Fruit fly (Drosophila melanogaster) whole organism, embryonic: ENCODE results near the gene Wwox.

ENCODE experiments used
- Antp ChIP-seq: fragments of 200-800 bp; sonication (Bioruptor generic); optimal IDR thresholded peaks from 3 replicates; lab custom pipeline; 2016; ENCODE audit warnings: missing biosample characterization, missing genetic modification characterization
- Atf-2 ChIP-seq: fragments of 200-800 bp; sonication (Bioruptor generic); optimal IDR thresholded peaks from 2 replicates; lab custom pipeline; 2016; ENCODE audit warnings: missing biosample characterization, missing genetic modification characterization
- BEAF-32 ChIP-seq: fragments of 200-800 bp; sonication (Bioruptor generic); optimal IDR thresholded peaks from 3 replicates; lab custom pipeline; 2017; ENCODE audit warnings: missing biosample characterization, missing genetic modification characterization, mild to moderate bottlenecking, moderate library complexity, missing genetic modification reagents
- CG1024 ChIP-seq: fragments of 200-800 bp; sonication (Bioruptor generic); IDR thresholded peaks from 2 replicates; pipeline ENCODE4 v1.3.6; 2022; ENCODE audit warnings: missing biosample characterization, missing genetic modification characterization
- CG10274 ChIP-seq: fragments of 200-800 bp; sonication (Bioruptor generic); optimal IDR thresholded peaks from 3 replicates; lab custom pipeline; 2017; ENCODE audit warnings: missing biosample characterization, mild to moderate bottlenecking, missing genetic modification characterization
- CG11247 ChIP-seq: fragments of 200-800 bp; sonication (Bioruptor generic); IDR thresholded peaks from 2 replicates; pipeline ENCODE4 v1.3.6; 2022; ENCODE audit warnings: missing biosample characterization, missing genetic modification characterization
- CG12071 ChIP-seq: fragments of 200-800 bp; sonication (Bioruptor generic); optimal IDR thresholded peaks from 3 replicates; lab custom pipeline; 2018; ENCODE audit warnings: missing biosample characterization, mild to moderate bottlenecking, missing genetic modification characterization
- CG12299 ChIP-seq: fragments of 200-800 bp; sonication (Bioruptor generic); optimal IDR thresholded peaks from 2 replicates; lab custom pipeline; 2018; ENCODE audit warnings: missing biosample characterization, mild to moderate bottlenecking, missing genetic modification characterization
- CG1529 ChIP-seq: fragments of 200-800 bp; sonication (Bioruptor generic); optimal IDR thresholded peaks from 3 replicates; lab custom pipeline; 2018; ENCODE audit warnings: missing biosample characterization, missing genetic modification characterization
- CG1602 ChIP-seq: fragments of 200-800 bp; sonication (Bioruptor generic); optimal IDR thresholded peaks from 3 replicates; lab custom pipeline; 2016; ENCODE audit warnings: missing biosample characterization, missing genetic modification characterization
- CG1792 ChIP-seq: fragments of 200-800 bp; sonication (Bioruptor generic); optimal IDR thresholded peaks from 2 replicates; lab custom pipeline; 2016; ENCODE audit warnings: missing biosample characterization, missing genetic modification characterization
- CG2129 ChIP-seq: fragments of 200-800 bp; sonication (Bioruptor generic); IDR thresholded peaks from 2 replicates; pipeline ENCODE4 v1.3.6; 2022; ENCODE audit warnings: missing biosample characterization, missing genetic modification characterization; ENCODE audit not compliant: partially characterized antibody
- CG33213 ChIP-seq: fragments of 200-800 bp; sonication (Bioruptor generic); optimal IDR thresholded peaks from 3 replicates; lab custom pipeline; 2016; ENCODE audit warnings: missing biosample characterization, missing genetic modification characterization
- CG43689 ChIP-seq: fragments of 200-800 bp; sonication (Bioruptor generic); IDR thresholded peaks from 2 replicates; pipeline ENCODE4 v1.3.6; 2022; ENCODE audit warnings: missing biosample characterization, missing genetic modification characterization
- CG4424 ChIP-seq: fragments of 200-800 bp; sonication (Bioruptor generic); optimal IDR thresholded peaks from 3 replicates; lab custom pipeline; 2016; ENCODE audit warnings: missing biosample characterization, missing genetic modification characterization
- CG6854 ChIP-seq: fragments of 200-800 bp; sonication (Bioruptor generic); optimal IDR thresholded peaks from 3 replicates; lab custom pipeline; 2017; ENCODE audit warnings: missing biosample characterization, mild to moderate bottlenecking, missing genetic modification characterization
- CG7271 ChIP-seq: fragments of 200-800 bp; sonication (Bioruptor generic); optimal IDR thresholded peaks from 2 replicates; lab custom pipeline; 2018; ENCODE audit warnings: missing biosample characterization, mild to moderate bottlenecking, missing genetic modification characterization, moderate library complexity
- CG7839 ChIP-seq: fragments of 200-800 bp; sonication (Bioruptor generic); optimal IDR thresholded peaks from 3 replicates; lab custom pipeline; 2018; ENCODE audit warnings: missing biosample characterization, mild to moderate bottlenecking, missing genetic modification characterization, moderate library complexity
- CG8281 ChIP-seq: fragments of 200-800 bp; sonication (Bioruptor generic); optimal IDR thresholded peaks from 2 replicates; lab custom pipeline; 2018; ENCODE audit warnings: missing biosample characterization, mild to moderate bottlenecking, missing genetic modification characterization, moderate library complexity
- CHES-1-like ChIP-seq: fragments of 200-800 bp; sonication (Bioruptor generic); optimal IDR thresholded peaks from 2 replicates; lab custom pipeline; 2016; ENCODE audit warnings: missing biosample characterization, missing genetic modification characterization
- Dad ChIP-seq: fragments of 200-800 bp; sonication (Bioruptor generic); optimal IDR thresholded peaks from 3 replicates; lab custom pipeline; 2016; ENCODE audit warnings: missing biosample characterization, missing genetic modification characterization
- Dek ChIP-seq: fragments of 200-800 bp; sonication (Bioruptor generic); optimal IDR thresholded peaks from 3 replicates; lab custom pipeline; 2019; ENCODE audit warnings: missing biosample characterization, mild to moderate bottlenecking, missing genetic modification characterization, moderate library complexity
- H15 ChIP-seq: fragments of 200-800 bp; sonication (Bioruptor generic); IDR thresholded peaks from 3 replicates; pipeline ENCODE4 v1.3.6; 2022; ENCODE audit warnings: missing biosample characterization, missing genetic modification characterization
- Hey ChIP-seq: fragments of 200-800 bp; sonication (Bioruptor generic); optimal IDR thresholded peaks from 3 replicates; lab custom pipeline; 2018; ENCODE audit warnings: missing biosample characterization, mild to moderate bottlenecking, missing genetic modification characterization
- Hmr ChIP-seq: fragments of 200-800 bp; sonication (Bioruptor generic); optimal IDR thresholded peaks from 3 replicates; lab custom pipeline; 2017; ENCODE audit warnings: mild to moderate bottlenecking, missing biosample characterization, missing genetic modification reagents, missing genetic modification characterization
- Hr3 ChIP-seq: fragments of 200-800 bp; sonication (Bioruptor generic); optimal IDR thresholded peaks from 3 replicates; lab custom pipeline; 2016; ENCODE audit warnings: missing biosample characterization, missing genetic modification characterization
- Hr39 ChIP-seq: fragments of >200 bp; optimal IDR thresholded peaks from 2 replicates; lab custom pipeline; 2017
- Meics ChIP-seq: fragments of 200-800 bp; sonication (Bioruptor generic); optimal IDR thresholded peaks from 2 replicates; lab custom pipeline; 2017; ENCODE audit warnings: missing biosample characterization, mild to moderate bottlenecking, missing genetic modification characterization
- Oaz ChIP-seq: fragments of 200-800 bp; sonication (Bioruptor generic); IDR thresholded peaks from 2 replicates; pipeline ENCODE4 v1.3.6; 2022; ENCODE audit warnings: missing biosample characterization, missing genetic modification characterization
- Ravus ChIP-seq: fragments of 200-800 bp; sonication (Bioruptor generic); IDR thresholded peaks from 2 replicates; pipeline ENCODE4 v1.3.6; 2022; ENCODE audit warnings: missing biosample characterization, missing genetic modification characterization
- ab ChIP-seq: fragments of 200-800 bp; sonication (Bioruptor generic); optimal IDR thresholded peaks from 2 replicates; lab custom pipeline; 2016; ENCODE audit warnings: missing biosample characterization, missing genetic modification characterization
- ewg ChIP-seq: fragments of 200-800 bp; sonication (Bioruptor generic); optimal IDR thresholded peaks from 3 replicates; lab custom pipeline; 2017; ENCODE audit warnings: mild to moderate bottlenecking, missing biosample characterization, missing genetic modification reagents, missing genetic modification characterization
- exex ChIP-seq: fragments of 200-800 bp; sonication (Bioruptor generic); optimal IDR thresholded peaks from 4 replicates; lab custom pipeline; 2018; ENCODE audit warnings: missing biosample characterization, mild to moderate bottlenecking, missing genetic modification characterization, moderate library complexity
- fd102C ChIP-seq: fragments of 200-800 bp; sonication (Bioruptor generic); optimal IDR thresholded peaks from 2 replicates; lab custom pipeline; 2018; ENCODE audit warnings: missing biosample characterization, mild to moderate bottlenecking, missing genetic modification characterization, moderate library complexity
- fd64A ChIP-seq: fragments of 200-800 bp; sonication (Bioruptor generic); optimal IDR thresholded peaks from 3 replicates; lab custom pipeline; 2018; ENCODE audit warnings: missing biosample characterization, mild to moderate bottlenecking, missing genetic modification characterization
- grau ChIP-seq: fragments of 200-800 bp; optimal IDR thresholded peaks from 3 replicates; lab custom pipeline; 2019; ENCODE audit warnings: missing biosample characterization, mild to moderate bottlenecking, missing genetic modification characterization, moderate library complexity
- lab ChIP-seq: fragments of 200-800 bp; sonication (Bioruptor generic); optimal IDR thresholded peaks from 3 replicates; lab custom pipeline; 2017; ENCODE audit warnings: missing biosample characterization, missing genetic modification characterization, mild to moderate bottlenecking, moderate library complexity, missing genetic modification reagents
- lmd ChIP-seq: fragments of 200-800 bp; sonication (Bioruptor generic); IDR thresholded peaks from 2 replicates; pipeline ENCODE4 v1.3.6; 2022; ENCODE audit warnings: missing biosample characterization, missing genetic modification characterization
- luna ChIP-seq: fragments of 200-800 bp; sonication (Bioruptor generic); optimal IDR thresholded peaks from 2 replicates; lab custom pipeline; 2016; ENCODE audit warnings: missing biosample characterization, missing genetic modification characterization
- p53 ChIP-seq: fragments of 200-800 bp; sonication (Bioruptor generic); optimal IDR thresholded peaks from 2 replicates; lab custom pipeline; 2016; ENCODE audit warnings: missing biosample characterization, missing genetic modification characterization
- pros ChIP-seq: fragments of 200-800 bp; sonication (Bioruptor generic); optimal IDR thresholded peaks from 3 replicates; lab custom pipeline; 2019; ENCODE audit warnings: missing biosample characterization, mild to moderate bottlenecking, missing genetic modification characterization, moderate library complexity
- run ChIP-seq: fragments of 200-800 bp; sonication (Bioruptor generic); optimal IDR thresholded peaks from 3 replicates; lab custom pipeline; 2018; ENCODE audit warnings: missing biosample characterization, mild to moderate bottlenecking, missing genetic modification characterization
- slp2 ChIP-seq: fragments of 200-800 bp; sonication (Bioruptor generic); optimal IDR thresholded peaks from 2 replicates; lab custom pipeline; 2016; ENCODE audit warnings: missing biosample characterization, missing genetic modification characterization
- tll ChIP-seq, 2 experiments: fragments of 200-800 bp in 1 of 2; fragments of >200 bp in 1 of 2; sonication (Bioruptor generic) in 1 of 2; optimal IDR thresholded peaks; 2 replicates each; lab custom pipeline; 2017 to 2019; ENCODE audit warnings: missing biosample characterization in 2 of 2, missing genetic modification characterization in 2 of 2, mild to moderate bottlenecking in 1 of 2, moderate library complexity in 1 of 2
- toy ChIP-seq: fragments of 200-800 bp; sonication (Bioruptor generic); IDR thresholded peaks from 2 replicates; pipeline ENCODE4 v1.3.6; 2022; ENCODE audit warnings: missing biosample characterization, missing genetic modification characterization
- tup ChIP-seq: fragments of 200-800 bp; sonication (Bioruptor generic); optimal IDR thresholded peaks from 2 replicates; lab custom pipeline; 2016; ENCODE audit warnings: missing biosample characterization, mild to moderate bottlenecking, missing genetic modification characterization, moderate library complexity
- zen2 ChIP-seq: fragments of 200-800 bp; sonication (Bioruptor generic); IDR thresholded peaks from 3 replicates; pipeline ENCODE4 v1.3.6; 2022; ENCODE audit warnings: missing biosample characterization, missing genetic modification characterization; ENCODE audit not compliant: partially characterized antibody

Gene Wwox

dm6 chr2L:7993984-7994854 lies 9.9 kb downstream of the Wwox start, which contains the start of gene pes (continued):
- TF ChIP-seq Hr3 (GFP tag; lab: Kevin White, UChicago) = peak; percentile 40

dm6 chr2L:7993062-7993685 lies 10.9 kb downstream of the Wwox start:
- TF ChIP-seq zen2 (GFP tag; lab: Robert Waterston, UW) (no peak), CG11247 (no peak), ewg (GFP tag; lab: Kevin White, UChicago) (peak; percentile 35), CHES-1-like (GFP tag; lab: Kevin White, UChicago) (no peak), pros (GFP tag; lab: Kevin White, UChicago) (no peak), CG1602 (GFP tag; lab: Kevin White, UChicago) (no peak), tup (GFP tag; lab: Kevin White, UChicago) (no peak), CG6854 (GFP tag; lab: Kevin White, UChicago) (no peak), tll (GFP tag; optimal IDR thresholded peaks at IDR 0.05; lab: Kevin White, UChicago) (no peak), Ravus (GFP tag; lab: Robert Waterston, UW) (no peak), toy (GFP tag; lab: Robert Waterston, UW) (no peak), Atf-2 (GFP tag; lab: Kevin White, UChicago) (no peak), luna (no peak), Antp (no peak), H15 (no peak), Hmr (GFP tag; lab: Kevin White, UChicago) (peak; percentile 49), slp2 (GFP tag; lab: Kevin White, UChicago) (no peak), exex (tag; lab: Kevin White, UChicago) (peak; percentile 49), BEAF-32 (no peak), grau (tag; lab: Kevin White, UChicago) (no peak), CG10274 (no peak), lab (GFP tag; lab: Kevin White, UChicago) (peak; percentile 33), CG2129 (GFP tag; lab: Robert Waterston, UW) (no peak), lmd (GFP tag; lab: Robert Waterston, UW) (no peak), CG1024 (GFP tag; lab: Robert Waterston, UW) (no peak), fd64A (GFP tag; lab: Kevin White, UChicago) (no peak), Oaz (GFP tag; lab: Robert Waterston, UW) (no peak), CG33213 (GFP tag; lab: Kevin White, UChicago) (no peak), p53 (GFP tag; lab: Kevin White, UChicago) (no peak), CG4424 (GFP tag; lab: Kevin White, UChicago) (no peak), CG43689 (GFP tag; lab: Robert Waterston, UW) (no peak), Hey (peak; percentile 34), CG1529 (GFP tag; lab: Kevin White, UChicago) (no peak), CG1792 (no peak), fd102C (GFP tag; lab: Kevin White, UChicago) (no peak), Dek (tag; lab: Kevin White, UChicago) (no peak), Meics (peak; percentile 3), CG12071 (GFP tag; lab: Kevin White, UChicago) (peak; percentile 4), run (no peak), CG7271 (tag; lab: Kevin White, UChicago) (no peak), CG8281 (tag; lab: Kevin White, UChicago) (no peak), Dad (GFP tag; lab: Kevin White, UChicago) (no peak), ab (GFP tag; lab: Kevin White, UChicago) (no peak), CG12299 (no peak), Hr39 (no peak), CG7839 (tag; lab: Kevin White, UChicago) (no peak)
